Worm (Caenorhabditis elegans): ENCODE measurements around the gene C05C8.8.
"Not testable (repeated sequence)": the region's sequence is repeated elsewhere in the genome, so short reads cannot be mapped to it uniquely, and the experiment has no call there.

The C05C8.8 gene

DNA sequence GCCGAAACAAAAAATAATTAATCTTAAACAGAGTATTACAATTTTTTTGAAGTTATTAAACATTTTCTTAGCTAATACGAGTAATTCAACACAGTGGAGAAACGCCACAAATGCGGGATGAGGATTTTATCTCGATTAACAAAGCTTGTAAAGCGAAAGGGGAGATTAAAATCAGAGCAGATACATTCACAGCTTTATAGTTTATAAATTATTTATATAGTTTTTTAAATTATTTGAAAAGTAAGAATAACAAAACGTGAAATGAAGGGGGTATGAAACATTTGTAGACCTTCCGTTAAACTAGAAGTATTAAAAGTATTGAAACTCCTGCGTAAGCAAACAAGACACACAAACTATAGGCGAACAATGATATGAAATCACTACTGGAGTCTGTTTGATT is at the start of gene C05C8.8:
Gene C05C8.8 (minus strand): TSS at position 101 of the 400 bp plus-strand sequence.
- TF ChIP-seq C06A6.2 (GFP tag; conservative IDR thresholded peaks at IDR 0.05) (no peak), hrde-1 (tag; optimal IDR thresholded peaks at IDR 0.05; ENCODE audit: borderline replicate concordance) (no peak), nhr-80 (tag; optimal IDR thresholded peaks at IDR 0.05) (no peak), aptf-2 (GFP tag; conservative IDR thresholded peaks at IDR 0.05) (no peak), attf-3 (GFP tag; conservative IDR thresholded peaks at IDR 0.05) (no peak), Y95B8A.8 (GFP tag; IDR thresholded peaks at IDR 0.05) (no peak), somi-1 (GFP tag; optimal IDR thresholded peaks at IDR 0.05) (no peak), efl-1 (GFP tag; optimal IDR thresholded peaks at IDR 0.05) (no peak), tlf-1 (GFP tag; optimal IDR thresholded peaks at IDR 0.05) (no peak), T07F8.4 (tag; optimal IDR thresholded peaks at IDR 0.05) (no peak), ZK185.1 (tag; optimal IDR thresholded peaks at IDR 0.05; ENCODE audit: poor library complexity, severe bottlenecking) (no peak), let-607 (tag; optimal IDR thresholded peaks at IDR 0.05) (no peak), aptf-3 (GFP tag; IDR thresholded peaks at IDR 0.05) (no peak), mes-4 (tag; optimal IDR thresholded peaks at IDR 0.05) (no peak), ztf-28 (GFP tag; IDR thresholded peaks at IDR 0.05) (no peak), egrh-3 (GFP tag; IDR thresholded peaks at IDR 0.05) (no peak)

ce11 chrV:7304506-7304905 is 49.5 kb upstream of the C05C8.8 start, which contains the start of gene F07G11.2:
Gene F07G11.2, plus strand, starts transcription at chrV:7304806.
- not testable (repeated sequence) for TF ChIP-seq atf-7, F10E7.11, dpff-1 (tag; optimal IDR thresholded peaks at IDR 0.05)

DNA sequence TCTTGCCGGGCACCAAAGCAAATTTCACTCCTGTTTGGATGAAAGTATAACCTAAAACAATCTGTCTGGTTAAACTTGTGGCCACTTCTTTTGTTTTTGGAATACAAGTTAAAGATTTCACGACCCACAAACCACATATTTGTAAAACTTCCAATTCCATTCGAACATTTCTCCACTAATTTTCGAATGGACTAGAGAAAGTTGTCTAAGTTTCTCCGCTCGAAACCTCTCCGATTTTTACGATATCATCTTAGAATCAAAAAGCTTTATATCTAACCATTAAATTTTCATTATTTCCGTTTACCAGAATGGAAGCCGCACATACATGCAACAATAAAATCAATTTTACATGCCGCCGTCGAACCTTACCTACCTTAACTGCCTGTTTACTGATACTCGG is 43.5 kb upstream of the C05C8.8 start, which contains the start of gene F07G11.3:
Gene F07G11.3 (plus strand): TSS at position 301 of the 400 bp plus-strand sequence.
- no peak for TF ChIP-seq F49E8.2 (tag; optimal IDR thresholded peaks at IDR 0.05; ENCODE audit: insufficient read depth)

DNA sequence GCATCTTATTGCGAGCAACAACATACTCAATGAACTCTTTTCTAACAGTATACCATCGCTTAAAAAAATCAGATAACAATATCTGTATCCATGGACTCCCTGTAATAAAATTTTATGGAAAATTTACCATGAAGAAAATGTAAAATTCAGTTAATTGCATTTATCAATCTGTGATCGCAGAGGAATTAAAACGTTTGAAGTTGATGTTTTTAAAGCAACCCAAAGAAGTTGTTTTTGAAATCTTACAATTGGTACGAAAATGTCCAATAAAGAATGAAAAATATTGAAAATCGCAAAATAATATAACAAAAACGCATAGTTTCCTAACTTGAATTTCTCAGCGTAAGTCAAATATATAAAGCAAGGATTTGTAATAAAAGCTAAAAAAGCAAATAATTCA is 42.3 kb upstream of the C05C8.8 start, which contains the start of gene srj-32:
Gene srj-32 (minus strand): TSS at position 101 of the 400 bp plus-strand sequence.
- no peak for TF ChIP-seq B0035.1 (tag; optimal IDR thresholded peaks at IDR 0.05)
- no peak for TF ChIP-seq Y56A3A.18 (GFP tag; IDR thresholded peaks at IDR 0.05)
- no peak for TF ChIP-seq unc-130 (GFP tag; optimal IDR thresholded peaks at IDR 0.05)
- no peak for TF ChIP-seq aptf-3 (GFP tag; IDR thresholded peaks at IDR 0.05)
- TF ChIP-seq ceh-100 (GFP tag; IDR thresholded peaks at IDR 0.05) = no peak
- TF ChIP-seq repo-1 (tag; optimal IDR thresholded peaks at IDR 0.05) = no peak
- TF ChIP-seq chd-7 (tag; optimal IDR thresholded peaks at IDR 0.05) = no peak
- TF ChIP-seq lsl-1 (GFP tag; optimal IDR thresholded peaks at IDR 0.05) = no peak
- no peak for TF ChIP-seq lin-35 (GFP tag; optimal IDR thresholded peaks at IDR 0.05)
- TF ChIP-seq nhr-120 (GFP tag; IDR thresholded peaks at IDR 0.05) = no peak
- TF ChIP-seq bed-1 (GFP tag; IDR thresholded peaks at IDR 0.05) = no peak
- no peak for TF ChIP-seq ceh-27 (GFP tag; optimal IDR thresholded peaks at IDR 0.05)
- no peak for TF ChIP-seq gei-17 (GFP tag; optimal IDR thresholded peaks at IDR 0.05)
- TF ChIP-seq F52B5.7 (tag; optimal IDR thresholded peaks at IDR 0.05) = no peak
- TF ChIP-seq egl-44 (GFP tag; IDR thresholded peaks at IDR 0.05) = no peak
- TF ChIP-seq ztf-26 (tag; optimal IDR thresholded peaks at IDR 0.05) = no peak
- TF ChIP-seq dpff-1 (tag; optimal IDR thresholded peaks at IDR 0.05) = no peak

All from whole organism, young adult.